Worm (Caenorhabditis elegans): ENCODE results near the gene wdr-5.3.

wdr-5.3 gene

ce11 chrV:10715158-10716152 lies 21.5 kb upstream of the wdr-5.3 start:
- TF ChIP-seq mef-2 (tag; optimal IDR thresholded peaks at IDR 0.05) (peak; percentile 82), vab-15 (tag; optimal IDR thresholded peaks at IDR 0.05) (peak; percentile 97), C34B4.2 (tag; optimal IDR thresholded peaks at IDR 0.05) (no peak), efl-3 (GFP tag; optimal IDR thresholded peaks at IDR 0.05) (peak; percentile 1), unc-98 (GFP tag; IDR thresholded peaks at IDR 0.05) (peak; percentile 48; the same call in 1 of the 2 replicates), nhr-12 (tag; optimal IDR thresholded peaks at IDR 0.05) (no peak), elt-3 (tag; optimal IDR thresholded peaks at IDR 0.05) (peak in 1 of 6 experiments; percentile 80), sptf-1 (tag; optimal IDR thresholded peaks at IDR 0.05) (no peak), grh-1 (GFP tag; IDR thresholded peaks at IDR 0.05) (peak; percentile 93), nhr-71 (tag; optimal IDR thresholded peaks at IDR 0.05) (peak; percentile 98), lin-13 (GFP tag; optimal IDR thresholded peaks at IDR 0.05) (peak; percentile 92), aly-2 (tag; optimal IDR thresholded peaks at IDR 0.05) (no peak), lin-15B (tag; optimal IDR thresholded peaks at IDR 0.05) (peak; percentile 2), blmp-1 (tag; optimal IDR thresholded peaks at IDR 0.05) (peak; percentile 86), F16B12.6 (tag; optimal IDR thresholded peaks at IDR 0.05) (peak; percentile 21), ceh-88 (GFP tag; IDR thresholded peaks at IDR 0.05) (peak; percentile 92), nhr-19 (GFP tag; conservative IDR thresholded peaks at IDR 0.05) (peak; percentile 96), pag-3 (tag; optimal IDR thresholded peaks at IDR 0.05; ENCODE audit: borderline replicate concordance, insufficient read depth) (peak; percentile 88), fkh-8 (tag; optimal IDR thresholded peaks at IDR 0.05) (peak; percentile 99), snu-23 (GFP tag; optimal IDR thresholded peaks at IDR 0.05) (peak; percentile 88), dpl-1 (GFP tag; optimal IDR thresholded peaks at IDR 0.05) (peak; percentile 46 to 62 (median 60)), fkh-10 (GFP tag; optimal IDR thresholded peaks at IDR 0.05) (peak; percentile 94), hlh-17 (GFP tag; optimal IDR thresholded peaks at IDR 0.05; ENCODE audit: borderline replicate concordance) (no peak), nhr-84 (tag; optimal IDR thresholded peaks at IDR 0.05) (no peak), pax-3 (tag; optimal IDR thresholded peaks at IDR 0.05) (peak; percentile 95), egl-13 (tag; optimal IDR thresholded peaks at IDR 0.05) (peak; percentile 94), skn-1 (tag; optimal IDR thresholded peaks at IDR 0.05) (peak; percentile 92), ceh-63 (GFP tag; optimal IDR thresholded peaks at IDR 0.05) (peak; percentile 43), zip-4 (GFP tag; optimal IDR thresholded peaks at IDR 0.05) (peak; percentile 89), lin-35 (GFP tag; optimal IDR thresholded peaks at IDR 0.05) (peak; percentile 71 to 73), sox-4 (tag; optimal IDR thresholded peaks at IDR 0.05) (peak; percentile 81), unc-130 (tag; optimal IDR thresholded peaks at IDR 0.05) (peak; percentile 92), jun-1 (tag; optimal IDR thresholded peaks at IDR 0.05) (peak; percentile 85), tbx-2 (tag; optimal IDR thresholded peaks at IDR 0.05) (peak; percentile 94), mep-1 (tag; optimal IDR thresholded peaks at IDR 0.05) (peak; percentile 83), dsc-1 (tag; optimal IDR thresholded peaks at IDR 0.05) (peak; percentile 96), lin-14 (GFP tag; optimal IDR thresholded peaks at IDR 0.05) (peak; percentile 100), ceh-90 (tag; optimal IDR thresholded peaks at IDR 0.05) (peak; percentile 56), lir-3 (tag; optimal IDR thresholded peaks at IDR 0.05; ENCODE audit: poor library complexity) (peak; percentile 58), unc-86 (tag; optimal IDR thresholded peaks at IDR 0.05) (peak; percentile 91), efl-1 (optimal IDR thresholded peaks at IDR 0.05) (peak; percentile 70 to 72), efl-1 (GFP tag; optimal IDR thresholded peaks at IDR 0.05 in 1 of 2) (peak; percentile 34 to 93), nhr-90 (tag; optimal IDR thresholded peaks at IDR 0.05; ENCODE audit: poor library complexity) (peak; percentile 80), swsn-7 (tag; optimal IDR thresholded peaks at IDR 0.05) (peak; percentile 90), irx-1 (tag; optimal IDR thresholded peaks at IDR 0.05) (peak; percentile 92), fkh-4 (tag; optimal IDR thresholded peaks at IDR 0.05; ENCODE audit: borderline replicate concordance) (peak; percentile 85), nhr-11 (tag; optimal IDR thresholded peaks at IDR 0.05) (no peak), ceh-82 (tag; optimal IDR thresholded peaks at IDR 0.05) (peak; percentile 86 to 92 (median 87)), egl-27 (tag; optimal IDR thresholded peaks at IDR 0.05) (peak; percentile 60 to 78)

Measured in whole organism, L1 larva.